Fruit fly (Drosophila melanogaster) whole organism, embryonic: Measurements from ENCODE around the gene CSN5.

ENCODE experiments used
- Ada2b ChIP-seq: fragments of 200-800 bp; sonication (Bioruptor generic); IDR thresholded peaks from 2 replicates; pipeline ENCODE4 v1.3.6; 2022; ENCODE audit warnings: missing biosample characterization, missing genetic modification characterization
- Aef1 ChIP-seq: fragments of 200-800 bp; sonication (Bioruptor generic); IDR thresholded peaks from 3 replicates; pipeline ENCODE4 v1.3.6; 2022; ENCODE audit warnings: missing biosample characterization, missing genetic modification characterization
- Antp ChIP-seq: fragments of 200-800 bp; sonication (Bioruptor generic); optimal IDR thresholded peaks from 3 replicates; lab custom pipeline; 2016; ENCODE audit warnings: missing biosample characterization, missing genetic modification characterization
- B-H2 ChIP-seq: fragments of 200-800 bp; sonication (Bioruptor generic); optimal IDR thresholded peaks from 2 replicates; lab custom pipeline; 2018; ENCODE audit warnings: missing biosample characterization, mild to moderate bottlenecking, missing genetic modification characterization
- Bteb2 ChIP-seq: fragments of 200-800 bp; sonication (Bioruptor generic); optimal IDR thresholded peaks from 2 replicates; lab custom pipeline; 2016; ENCODE audit warnings: missing biosample characterization, missing genetic modification characterization
- CG10147 ChIP-seq: fragments of 200-800 bp; sonication (Bioruptor generic); optimal IDR thresholded peaks from 2 replicates; lab custom pipeline; 2019; ENCODE audit warnings: missing biosample characterization, mild to moderate bottlenecking, missing genetic modification characterization, moderate library complexity
- CG10274 ChIP-seq: fragments of 200-800 bp; sonication (Bioruptor generic); optimal IDR thresholded peaks from 3 replicates; lab custom pipeline; 2017; ENCODE audit warnings: missing biosample characterization, mild to moderate bottlenecking, missing genetic modification characterization
- CG11085 ChIP-seq: fragments of 200-800 bp; sonication (Bioruptor generic); IDR thresholded peaks from 2 replicates; pipeline ENCODE4 v1.3.6; 2022; ENCODE audit warnings: missing biosample characterization, missing genetic modification characterization
- CG12104 ChIP-seq: fragments of 200-800 bp; sonication (Bioruptor generic); optimal IDR thresholded peaks from 3 replicates; lab custom pipeline; 2016; ENCODE audit warnings: missing biosample characterization, missing genetic modification characterization
- CG13287 ChIP-seq: fragments of 200-800 bp; sonication (Bioruptor generic); IDR thresholded peaks from 2 replicates; pipeline ENCODE4 v1.3.6; 2022; ENCODE audit warnings: missing biosample characterization, missing genetic modification characterization; ENCODE audit not compliant: partially characterized antibody
- CG13624 ChIP-seq: fragments of 200-800 bp; sonication (Bioruptor generic); optimal IDR thresholded peaks from 2 replicates; lab custom pipeline; 2016; ENCODE audit warnings: missing biosample characterization, missing genetic modification characterization
- CG14050 ChIP-seq: fragments of 200-800 bp; sonication (Bioruptor generic); IDR thresholded peaks from 3 replicates; pipeline ENCODE4 v1.3.6; 2022; ENCODE audit warnings: missing biosample characterization, missing genetic modification characterization
- CG1529 ChIP-seq: fragments of 200-800 bp; sonication (Bioruptor generic); optimal IDR thresholded peaks from 3 replicates; lab custom pipeline; 2018; ENCODE audit warnings: missing biosample characterization, missing genetic modification characterization
- CG16813 ChIP-seq: fragments of 200-800 bp; sonication (Bioruptor generic); IDR thresholded peaks from 3 replicates; pipeline ENCODE4 v1.3.6; 2022; ENCODE audit warnings: missing biosample characterization, missing genetic modification characterization; ENCODE audit not compliant: partially characterized antibody
- CG16815 ChIP-seq: fragments of 200-800 bp; sonication (Bioruptor generic); optimal IDR thresholded peaks from 3 replicates; lab custom pipeline; 2017; ENCODE audit warnings: missing biosample characterization, mild to moderate bottlenecking, missing genetic modification characterization
- CG2712 ChIP-seq: fragments of 200-800 bp; optimal IDR thresholded peaks from 3 replicates; lab custom pipeline; 2019; ENCODE audit warnings: missing biosample characterization, mild to moderate bottlenecking, missing genetic modification characterization, moderate library complexity
- CG2889 ChIP-seq: fragments of 200-800 bp; sonication (Bioruptor generic); IDR thresholded peaks from 3 replicates; pipeline ENCODE4 v1.3.6; 2022; ENCODE audit warnings: missing biosample characterization, missing genetic modification characterization
- CG3847 ChIP-seq: fragments of 200-800 bp; sonication (Bioruptor generic); IDR thresholded peaks from 2 replicates; pipeline ENCODE4 v1.3.6; 2022; ENCODE audit warnings: missing biosample characterization, missing genetic modification characterization
- CG4360 ChIP-seq: fragments of 200-800 bp; sonication (Bioruptor generic); IDR thresholded peaks from 2 replicates; pipeline ENCODE4 v1.3.6; 2022; ENCODE audit warnings: missing biosample characterization, missing genetic modification characterization
- CG4730 ChIP-seq: fragments of 200-800 bp; sonication (Bioruptor generic); IDR thresholded peaks from 2 replicates; pipeline ENCODE4 v1.3.6; 2022; ENCODE audit warnings: missing biosample characterization, missing genetic modification characterization
- CG7271 ChIP-seq: fragments of 200-800 bp; sonication (Bioruptor generic); optimal IDR thresholded peaks from 2 replicates; lab custom pipeline; 2018; ENCODE audit warnings: missing biosample characterization, mild to moderate bottlenecking, missing genetic modification characterization, moderate library complexity
- CG9797 ChIP-seq: fragments of 200-800 bp; sonication (Bioruptor generic); optimal IDR thresholded peaks from 3 replicates; lab custom pipeline; 2018; ENCODE audit warnings: missing biosample characterization, mild to moderate bottlenecking, missing genetic modification characterization
- CTCF ChIP-seq: fragments of 200-800 bp; sonication (Bioruptor generic); optimal IDR thresholded peaks from 2 replicates; lab custom pipeline; 2017; ENCODE audit warnings: missing biosample characterization, mild to moderate bottlenecking, missing genetic modification characterization, moderate library complexity
- CkIIα-i1 ChIP-seq: fragments of 200-800 bp; sonication (Bioruptor generic); IDR thresholded peaks from 2 replicates; pipeline ENCODE4 v1.3.6; 2022; ENCODE audit warnings: missing biosample characterization, missing genetic modification characterization
- CrebB ChIP-seq: fragments of 200-800 bp; sonication (Bioruptor generic); optimal IDR thresholded peaks from 3 replicates; lab custom pipeline; 2018; ENCODE audit warnings: missing biosample characterization, mild to moderate bottlenecking, missing genetic modification characterization
- D19B ChIP-seq: fragments of 200-800 bp; sonication (Bioruptor generic); optimal IDR thresholded peaks from 2 replicates; lab custom pipeline; 2017; ENCODE audit warnings: missing biosample characterization, mild to moderate bottlenecking, missing genetic modification characterization
- Dad ChIP-seq: fragments of 200-800 bp; sonication (Bioruptor generic); optimal IDR thresholded peaks from 3 replicates; lab custom pipeline; 2016; ENCODE audit warnings: missing biosample characterization, missing genetic modification characterization
- Dp ChIP-seq: fragments of 200-800 bp; sonication (Bioruptor generic); optimal IDR thresholded peaks from 2 replicates; lab custom pipeline; 2018; ENCODE audit warnings: missing biosample characterization, mild to moderate bottlenecking, missing genetic modification characterization, moderate library complexity
- E2f1 ChIP-seq: fragments of 200-800 bp; sonication (Bioruptor generic); IDR thresholded peaks from 2 replicates; pipeline ENCODE4 v1.3.6; 2022; ENCODE audit warnings: missing biosample characterization, missing genetic modification characterization
- Gug ChIP-seq: fragments of 200-800 bp; sonication (Bioruptor generic); IDR thresholded peaks from 4 replicates; pipeline ENCODE4 v1.3.6; 2022; ENCODE audit warnings: missing biosample characterization, missing genetic modification characterization
- H15 ChIP-seq: fragments of 200-800 bp; sonication (Bioruptor generic); IDR thresholded peaks from 3 replicates; pipeline ENCODE4 v1.3.6; 2022; ENCODE audit warnings: missing biosample characterization, missing genetic modification characterization
- HHEX ChIP-seq: fragments of 200-800 bp; sonication (Bioruptor generic); optimal IDR thresholded peaks from 3 replicates; lab custom pipeline; 2017; ENCODE audit warnings: missing biosample characterization, mild to moderate bottlenecking, missing genetic modification characterization, missing genetic modification reagents
- MBD-R2 ChIP-seq: fragments of 200-800 bp; sonication (Bioruptor generic); IDR thresholded peaks from 2 replicates; pipeline ENCODE4 v1.3.6; 2022; ENCODE audit warnings: missing biosample characterization, missing genetic modification characterization
- Meics ChIP-seq: fragments of 200-800 bp; sonication (Bioruptor generic); optimal IDR thresholded peaks from 2 replicates; lab custom pipeline; 2017; ENCODE audit warnings: missing biosample characterization, mild to moderate bottlenecking, missing genetic modification characterization
- Nf-YC ChIP-seq: fragments of 200-800 bp; optimal IDR thresholded peaks from 3 replicates; lab custom pipeline; 2019; ENCODE audit warnings: missing biosample characterization, mild to moderate bottlenecking, missing genetic modification characterization, moderate library complexity
- Optix ChIP-seq: fragments of 200-800 bp; sonication (Bioruptor generic); IDR thresholded peaks from 3 replicates; pipeline ENCODE4 v1.3.6; 2022; ENCODE audit warnings: missing biosample characterization, missing genetic modification characterization
- Rx ChIP-seq: fragments of 200-800 bp; sonication (Bioruptor generic); IDR thresholded peaks from 2 replicates; pipeline ENCODE4 v1.3.6; 2022; ENCODE audit warnings: missing biosample characterization, missing genetic modification characterization
- aop ChIP-seq: fragments of 200-800 bp; sonication (Bioruptor generic); IDR thresholded peaks from 2 replicates; pipeline ENCODE4 v1.3.6; 2022; ENCODE audit warnings: missing biosample characterization, missing genetic modification characterization
- dpn ChIP-seq, 2 experiments: fragments of 200-800 bp; sonication (Bioruptor generic); optimal IDR thresholded peaks; 3 replicates each; lab custom pipeline; 2016; ENCODE audit warnings: missing biosample characterization in 2 of 2, missing genetic modification characterization in 2 of 2
- ems ChIP-seq: fragments of 200-800 bp; sonication (Bioruptor generic); optimal IDR thresholded peaks from 3 replicates; lab custom pipeline; 2016; ENCODE audit warnings: missing biosample characterization, missing genetic modification characterization
- esg ChIP-seq: fragments of 200-800 bp; sonication (Bioruptor generic); conservative IDR thresholded peaks from 2 replicates; pipeline ENCODE4 v1.3.6; 2022; ENCODE audit warnings: missing biosample characterization, missing genetic modification characterization
- fd96Cb ChIP-seq: fragments of 200-800 bp; sonication (Bioruptor generic); optimal IDR thresholded peaks from 2 replicates; lab custom pipeline; 2018; ENCODE audit warnings: missing biosample characterization, mild to moderate bottlenecking, missing genetic modification characterization, moderate library complexity
- grau ChIP-seq: fragments of 200-800 bp; optimal IDR thresholded peaks from 3 replicates; lab custom pipeline; 2019; ENCODE audit warnings: missing biosample characterization, mild to moderate bottlenecking, missing genetic modification characterization, moderate library complexity
- hth ChIP-seq: fragments of >200 bp; optimal IDR thresholded peaks from 2 replicates; lab custom pipeline; 2017; ENCODE audit warnings: inconsistent platforms
- ken ChIP-seq: fragments of 200-800 bp; sonication (Bioruptor generic); IDR thresholded peaks from 3 replicates; pipeline ENCODE4 v1.3.6; 2022; ENCODE audit warnings: missing biosample characterization, missing genetic modification characterization
- odd ChIP-seq: fragments of 200-800 bp; sonication (Bioruptor generic); optimal IDR thresholded peaks from 2 replicates; lab custom pipeline; 2017; ENCODE audit warnings: missing biosample characterization, mild to moderate bottlenecking, missing genetic modification characterization
- pfk ChIP-seq: fragments of 200-800 bp; sonication (Bioruptor generic); optimal IDR thresholded peaks from 2 replicates; lab custom pipeline; 2018; ENCODE audit warnings: missing biosample characterization, mild to moderate bottlenecking, missing genetic modification characterization, moderate library complexity
- pho ChIP-seq: fragments of 200-800 bp; sonication (Bioruptor generic); optimal IDR thresholded peaks from 2 replicates; lab custom pipeline; 2016; ENCODE audit warnings: missing biosample characterization, missing genetic modification characterization
- sens-2 ChIP-seq: fragments of 200-800 bp; sonication (Bioruptor generic); IDR thresholded peaks from 2 replicates; pipeline ENCODE4 v1.3.6; 2022; ENCODE audit warnings: missing biosample characterization, missing genetic modification characterization
- slou ChIP-seq: fragments of 200-800 bp; sonication (Bioruptor generic); optimal IDR thresholded peaks from 3 replicates; lab custom pipeline; 2016; ENCODE audit warnings: missing biosample characterization, missing genetic modification characterization
- trem ChIP-seq: fragments of 200-800 bp; optimal IDR thresholded peaks from 3 replicates; lab custom pipeline; 2019; ENCODE audit warnings: missing biosample characterization, mild to moderate bottlenecking, missing genetic modification characterization, moderate library complexity
- yki ChIP-seq: fragments of >200 bp; optimal IDR thresholded peaks from 3 replicates; lab custom pipeline; 2018
- zen2 ChIP-seq: fragments of 200-800 bp; sonication (Bioruptor generic); IDR thresholded peaks from 3 replicates; pipeline ENCODE4 v1.3.6; 2022; ENCODE audit warnings: missing biosample characterization, missing genetic modification characterization; ENCODE audit not compliant: partially characterized antibody

The CSN5 gene

DNA sequence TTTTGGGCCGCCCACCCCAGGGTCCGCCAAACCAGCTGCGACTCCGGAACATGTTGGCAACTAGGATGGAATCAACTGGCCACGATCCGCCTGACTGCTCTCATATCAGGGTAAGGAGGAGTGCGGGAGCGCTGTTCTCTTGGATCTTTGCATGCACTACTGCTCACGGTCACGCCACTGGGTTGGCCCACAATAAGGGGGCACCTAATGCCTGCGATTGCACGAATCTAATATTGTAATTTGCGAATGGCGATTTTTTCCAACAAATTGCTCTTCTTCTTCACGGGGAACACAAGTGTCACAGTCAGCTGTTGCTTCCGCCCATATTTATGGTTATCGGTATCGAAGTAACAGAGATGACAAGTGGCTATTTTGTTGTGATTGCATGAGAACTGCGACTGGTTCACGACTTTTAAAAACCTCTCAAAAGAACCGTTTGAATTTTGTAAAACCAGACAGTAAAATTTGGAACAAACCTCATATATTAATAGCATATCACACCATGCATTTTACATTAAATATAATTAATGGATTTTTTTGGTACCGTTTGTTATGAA lies 28.5 kb upstream of the CSN5 start, which contains the start of gene ema (continued):
- TF ChIP-seq Bteb2 (GFP tag; lab: Kevin White, UChicago) (no peak), D19B (GFP tag; lab: Kevin White, UChicago) (no peak), CG2712 (tag; lab: Kevin White, UChicago) (peak; percentile 45), trem (peak; percentile 54), pfk (no peak), Ada2b (GFP tag; lab: Robert Waterston, UW) (peak; percentile 13; the same call in 1 of the 2 replicates), B-H2 (peak; percentile 25), CG12104 (GFP tag; lab: Kevin White, UChicago) (no peak), CG4730 (GFP tag; lab: Robert Waterston, UW) (no peak), Aef1 (GFP tag; lab: Robert Waterston, UW) (no peak), CG16815 (GFP tag; lab: Kevin White, UChicago) (no peak), slou (GFP tag; lab: Kevin White, UChicago) (no peak), CG9797 (GFP tag; lab: Kevin White, UChicago) (no peak), CG16813 (GFP tag; lab: Robert Waterston, UW) (peak; percentile 25; the same call in 1 of the 3 replicates), hth (lab: Kevin White, UChicago) (no peak), esg (GFP tag; lab: Robert Waterston, UW) (no peak), Dp (GFP tag; lab: Kevin White, UChicago) (peak; percentile 36), fd96Cb (tag; lab: Kevin White, UChicago) (no peak), Antp (GFP tag; lab: Kevin White, UChicago) (peak; percentile 1), CG4360 (0 out of 2 replicates have a peak, but pooled peaks have one; percentile 30), yki (lab: Kevin White, UChicago) (no peak), zen2 (GFP tag; lab: Robert Waterston, UW) (no peak), Rx (GFP tag; lab: Robert Waterston, UW) (no peak), CG11085 (no peak), grau (peak; percentile 46), odd (no peak), ken (GFP tag; lab: Robert Waterston, UW) (no peak), Gug (GFP tag; lab: Robert Waterston, UW) (no peak), MBD-R2 (GFP tag; lab: Robert Waterston, UW) (peak; percentile 96), CG1529 (GFP tag; lab: Kevin White, UChicago) (no peak), CG14050 (GFP tag; lab: Robert Waterston, UW) (no peak), CrebB (peak; percentile 27), Optix (GFP tag; lab: Robert Waterston, UW) (no peak), Nf-YC (peak; percentile 39), Dad (GFP tag; lab: Kevin White, UChicago) (no peak), pho (GFP tag; lab: Kevin White, UChicago) (peak; percentile 17), E2f1 (GFP tag; lab: Robert Waterston, UW) (no peak), Meics (peak; percentile 10), ems (GFP tag; lab: Kevin White, UChicago) (no peak), aop (GFP tag; lab: Robert Waterston, UW) (no peak), CG13287 (GFP tag; lab: Robert Waterston, UW) (peak; percentile 65), CG3847 (GFP tag; lab: Robert Waterston, UW) (no peak), sens-2 (no peak), dpn (GFP tag; optimal IDR thresholded peaks at IDR 0.05; lab: Kevin White, UChicago) (peak; percentile 24), CG7271 (tag; lab: Kevin White, UChicago) (no peak), CG10274 (GFP tag; lab: Kevin White, UChicago) (no peak), HHEX (GFP tag; lab: Kevin White, UChicago) (no peak), CG10147 (GFP tag; lab: Kevin White, UChicago) (no peak), CG13624 (GFP tag; lab: Kevin White, UChicago) (peak; percentile 17), CkIIα-i1 (no peak), CG2889 (GFP tag; lab: Robert Waterston, UW) (no peak), CTCF (GFP tag; lab: Kevin White, UChicago) (no peak), H15 (GFP tag; lab: Robert Waterston, UW) (no peak)
